Worm (Caenorhabditis elegans): Measurements from ENCODE around the gene ceh-62.

ceh-62 gene

DNA sequence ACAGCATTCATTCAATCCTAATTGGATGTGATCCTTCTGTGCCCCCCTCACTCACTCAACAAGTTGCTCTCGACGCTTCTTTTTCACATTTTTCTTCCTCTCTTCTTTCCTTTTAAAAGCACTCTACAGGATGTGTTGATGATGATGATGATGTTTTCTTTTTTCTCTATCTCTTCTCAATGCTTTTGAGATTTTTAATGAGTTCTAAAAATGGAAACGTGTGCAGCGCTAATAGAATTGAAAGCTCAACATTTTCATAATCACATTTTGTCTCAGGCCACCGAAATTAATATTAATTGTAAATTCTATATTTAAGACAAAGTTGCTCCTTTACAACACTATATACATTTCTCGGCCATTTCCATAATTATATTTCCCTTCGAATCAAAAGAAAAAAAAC is 5.3 kb upstream of the ceh-62 start:
- TF ChIP-seq B0019.2 (GFP tag; conservative IDR thresholded peaks at IDR 0.05): no peak
- no peak for TF ChIP-seq ceh-79 (tag; optimal IDR thresholded peaks at IDR 0.05)
- TF ChIP-seq hsf-1 (GFP tag; IDR thresholded peaks at IDR 0.05): no peak
- TF ChIP-seq chd-7 (tag; optimal IDR thresholded peaks at IDR 0.05): no peak
- no peak for TF ChIP-seq pbrm-1 (GFP tag; IDR thresholded peaks at IDR 0.05)
- no peak for TF ChIP-seq zim-3 (tag; optimal IDR thresholded peaks at IDR 0.05)
- no peak for TF ChIP-seq Y56A3A.18 (GFP tag; IDR thresholded peaks at IDR 0.05)
- TF ChIP-seq Y95B8A.8 (GFP tag; IDR thresholded peaks at IDR 0.05): no peak
- TF ChIP-seq hrde-1 (tag; optimal IDR thresholded peaks at IDR 0.05; ENCODE audit: borderline replicate concordance): no peak
- TF ChIP-seq snpc-1.1 (tag; optimal IDR thresholded peaks at IDR 0.05; ENCODE audit: insufficient read depth): no peak
- TF ChIP-seq F57A8.1 (GFP tag; optimal IDR thresholded peaks at IDR 0.05): no peak
- TF ChIP-seq C06A6.2 (GFP tag; conservative IDR thresholded peaks at IDR 0.05): no peak
- no peak for TF ChIP-seq bed-1 (GFP tag; IDR thresholded peaks at IDR 0.05)
- TF ChIP-seq him-1 (tag; optimal IDR thresholded peaks at IDR 0.05): no peak
- TF ChIP-seq Y67H2A.10 (GFP tag; conservative IDR thresholded peaks at IDR 0.05): no peak
- no peak for TF ChIP-seq lsy-27 (tag; optimal IDR thresholded peaks at IDR 0.05; ENCODE audit: borderline replicate concordance, insufficient read depth)
- TF ChIP-seq zfh-2 (GFP tag; conservative IDR thresholded peaks at IDR 0.05): no peak
- TF ChIP-seq tbx-9 (tag; optimal IDR thresholded peaks at IDR 0.05; ENCODE audit: borderline replicate concordance): no peak
- TF ChIP-seq efl-1 (GFP tag; optimal IDR thresholded peaks at IDR 0.05): no peak

- TF ChIP-seq hlh-12 (tag; optimal IDR thresholded peaks at IDR 0.05) (no peak), nfyb-1 (GFP tag; IDR thresholded peaks at IDR 0.05) (no peak), Y53G8AR.9 (GFP tag; conservative IDR thresholded peaks at IDR 0.05) (no peak), ceh-91 (GFP tag; IDR thresholded peaks at IDR 0.05) (no peak), ztf-6 (GFP tag; IDR thresholded peaks at IDR 0.05) (no peak), C06A6.2 (GFP tag; conservative IDR thresholded peaks at IDR 0.05) (no peak), egrh-3 (GFP tag; IDR thresholded peaks at IDR 0.05) (no peak), F22D6.2 (tag; optimal IDR thresholded peaks at IDR 0.05) (no peak), attf-3 (GFP tag; conservative IDR thresholded peaks at IDR 0.05) (no peak), let-526 (GFP tag; IDR thresholded peaks at IDR 0.05) (no peak), nfya-2 (GFP tag; IDR thresholded peaks at IDR 0.05) (no peak), nfya-1 (tag; optimal IDR thresholded peaks at IDR 0.05; ENCODE audit: borderline replicate concordance, insufficient read depth) (no peak), ceh-100 (GFP tag; IDR thresholded peaks at IDR 0.05) (no peak), snpc-1.1 (tag; optimal IDR thresholded peaks at IDR 0.05; ENCODE audit: insufficient read depth) (no peak), rcor-1 (GFP tag; IDR thresholded peaks at IDR 0.05) (no peak), ceh-58 (GFP tag; IDR thresholded peaks at IDR 0.05) (no peak)
Measured at ce11 chrII:10804442-10804841, 1.1 kb upstream of the ceh-62 start.

- no peak for TF ChIP-seq D2030.7 (GFP tag; IDR thresholded peaks at IDR 0.05)
- TF ChIP-seq pbrm-1 (GFP tag; IDR thresholded peaks at IDR 0.05): no peak
- TF ChIP-seq hlh-26 (GFP tag; conservative IDR thresholded peaks at IDR 0.05): no peak
- TF ChIP-seq nhr-179 (tag; optimal IDR thresholded peaks at IDR 0.05): no peak
- TF ChIP-seq egrh-3 (GFP tag; IDR thresholded peaks at IDR 0.05): no peak
- no peak for TF ChIP-seq rcor-1 (GFP tag; IDR thresholded peaks at IDR 0.05)
- TF ChIP-seq cebp-2 (GFP tag; IDR thresholded peaks at IDR 0.05): no peak
- TF ChIP-seq him-1 (tag; optimal IDR thresholded peaks at IDR 0.05): no peak
- TF ChIP-seq hmg-1.2 (GFP tag; IDR thresholded peaks at IDR 0.05): no peak
- no peak for TF ChIP-seq ztf-26 (tag; optimal IDR thresholded peaks at IDR 0.05)
Measured at ce11 chrII:10804907-10805306, 630 bp upstream of the ceh-62 start.
